Fruit fly (Drosophila melanogaster): ENCODE measurements around the gene CG6847.
A peak's percentile ranks its signal among the peaks of the same experiment; 100 is the strongest.

Gene CG6847

dm6 chrX:17917564-17918233, 6.4 kb downstream of the CG6847 start:
- TF ChIP-seq usp (GFP tag; optimal IDR thresholded peaks at IDR 0.05) (no peak), Vsx2 (GFP tag; optimal IDR thresholded peaks at IDR 0.05; ENCODE audit: partially characterized antibody) (peak; percentile 65)

DNA sequence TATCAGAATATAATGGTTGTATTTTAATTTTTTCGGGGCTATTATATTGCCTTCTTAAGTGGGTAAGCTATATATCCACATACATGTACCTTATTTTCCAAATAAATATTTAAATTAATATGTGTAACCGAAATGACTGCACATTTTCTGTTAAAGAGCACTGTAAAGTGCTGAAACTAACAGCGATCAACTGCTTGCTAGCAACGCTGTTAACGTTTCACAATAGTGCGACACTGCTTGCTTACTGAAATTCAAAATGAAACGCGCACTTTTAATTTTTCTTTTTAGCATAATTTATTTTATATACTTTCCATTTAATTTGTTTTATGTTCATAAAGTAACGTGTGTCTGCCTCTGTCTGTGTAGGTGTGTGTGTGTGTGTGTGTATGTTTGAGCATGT, 12.8 kb downstream of the CG6847 start:
- TF ChIP-seq fru (GFP tag; optimal IDR thresholded peaks at IDR 0.05) (no peak), sage (GFP tag; optimal IDR thresholded peaks at IDR 0.05) (no peak), psq (GFP tag; optimal IDR thresholded peaks at IDR 0.05) (no peak), usp (GFP tag; optimal IDR thresholded peaks at IDR 0.05) (no peak), brk (GFP tag; optimal IDR thresholded peaks at IDR 0.05) (no peak)

DNA sequence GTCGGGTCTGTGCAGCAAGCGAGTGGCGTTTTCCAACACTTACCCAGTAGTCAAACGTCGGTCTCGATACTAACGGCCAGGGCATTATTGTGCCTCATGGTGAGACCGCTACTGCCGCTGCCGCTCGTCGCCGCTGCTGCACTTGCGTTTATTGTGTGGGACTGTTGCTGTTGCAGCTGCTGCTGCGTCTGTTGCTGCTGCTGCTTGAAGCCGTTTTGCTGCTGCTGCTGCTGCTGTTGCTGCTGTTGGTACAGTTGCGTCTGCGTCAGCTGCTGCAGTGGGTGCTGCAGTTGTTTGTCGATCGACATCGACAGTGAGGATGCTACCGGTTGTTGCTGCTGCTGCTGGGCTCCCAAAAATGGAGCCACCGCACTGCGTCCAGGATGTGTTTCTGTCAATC, 29.4 kb downstream of the CG6847 start:
- TF ChIP-seq Hr78 (GFP tag; optimal IDR thresholded peaks at IDR 0.05), result no peak
- peak; percentile 91 for TF ChIP-seq Dfd (GFP tag; optimal IDR thresholded peaks at IDR 0.05)
- TF ChIP-seq foxo (GFP tag; optimal IDR thresholded peaks at IDR 0.05), result no peak

dm6 chrX:17963008-17963744, 51.9 kb downstream of the CG6847 start:
- no peak for TF ChIP-seq OdsH (GFP tag; optimal IDR thresholded peaks at IDR 0.05)
- no peak for TF ChIP-seq GATAd (GFP tag; optimal IDR thresholded peaks at IDR 0.05)

DNA sequence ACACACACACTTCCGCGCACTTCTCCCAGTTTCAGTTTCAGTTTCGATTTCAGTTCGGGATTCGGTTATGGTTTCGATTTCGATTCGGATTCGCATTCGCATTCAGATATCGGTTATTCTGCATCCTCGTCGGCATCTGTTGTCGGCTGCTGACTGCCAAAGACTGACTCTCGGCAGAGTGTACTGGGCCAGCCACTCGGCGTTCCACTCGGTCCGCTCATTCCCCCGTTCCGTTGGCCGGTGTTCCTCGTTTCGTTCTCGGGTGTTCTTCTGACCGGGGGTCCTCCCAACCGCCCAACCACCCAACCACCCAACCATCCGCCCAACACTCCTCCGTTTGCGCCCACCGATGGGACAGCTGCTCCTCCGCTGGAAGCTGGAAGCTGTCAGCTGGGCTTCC, 55.8 kb downstream of the CG6847 start:
- TF ChIP-seq Dif (GFP tag; optimal IDR thresholded peaks at IDR 0.05; ENCODE audit: partially characterized antibody) (no peak), Dfd (GFP tag; optimal IDR thresholded peaks at IDR 0.05) (peak; percentile 16)

- TF ChIP-seq Hr78 (GFP tag; optimal IDR thresholded peaks at IDR 0.05) (no peak), br (GFP tag; optimal IDR thresholded peaks at IDR 0.05) (no peak), sage (GFP tag; optimal IDR thresholded peaks at IDR 0.05) (no peak), sv (GFP tag; optimal IDR thresholded peaks at IDR 0.05) (no peak), Rel (GFP tag; optimal IDR thresholded peaks at IDR 0.05) (no peak), Rel (tag; optimal IDR thresholded peaks at IDR 0.05) (no peak), psq (GFP tag; optimal IDR thresholded peaks at IDR 0.05) (no peak), Hnf4 (GFP tag; optimal IDR thresholded peaks at IDR 0.05) (no peak), fru (GFP tag; optimal IDR thresholded peaks at IDR 0.05) (no peak)
These were observed 56.9 kb downstream of the CG6847 start for dm6 chrX:17968134-17968533.
